Worm (Caenorhabditis elegans) whole organism, L1 larva: ENCODE results near the gene ZK1307.3.

ENCODE experiments used
- F16B12.6 ChIP-seq: fragments of 150-350 bp; optimal IDR thresholded peaks from 2 replicates; lab custom pipeline; 2014; ENCODE audit warnings: missing biosample characterization, missing genetic modification characterization
- Y116A8C.19 ChIP-seq: sonication (generic microtip); optimal IDR thresholded peaks from 2 replicates; lab custom pipeline; 2016; ENCODE audit warnings: missing compliant biosample characterization, missing genetic modification characterization, borderline replicate concordance
- aha-1 ChIP-seq: fragments of 150-350 bp; optimal IDR thresholded peaks from 2 replicates; lab custom pipeline; 2014; ENCODE audit warnings: missing biosample characterization, missing genetic modification characterization
- alr-1 ChIP-seq: fragments of 200-800 bp; sonication (Bioruptor generic); optimal IDR thresholded peaks from 2 replicates; lab custom pipeline; 2018; ENCODE audit warnings: borderline replicate concordance, mild to moderate bottlenecking, missing genetic modification characterization, missing compliant biosample characterization
- ama-1 ChIP-seq: fragments of 150-350 bp; optimal IDR thresholded peaks from 2 replicates; lab custom pipeline; 2014
- blmp-1 ChIP-seq: fragments of 150-350 bp; optimal IDR thresholded peaks from 2 replicates; lab custom pipeline; 2014; ENCODE audit warnings: missing biosample characterization, missing genetic modification characterization
- ceh-63 ChIP-seq: fragments of 200-800 bp; sonication (Bioruptor generic); optimal IDR thresholded peaks from 2 replicates; lab custom pipeline; 2018; ENCODE audit warnings: mild to moderate bottlenecking, missing genetic modification characterization, missing compliant biosample characterization
- ceh-88 ChIP-seq: fragments of 200-800 bp; sonication (Bioruptor generic); IDR thresholded peaks from 2 replicates; pipeline ENCODE4 v1.3.6; 2022; ENCODE audit warnings: missing genetic modification characterization, missing compliant biosample characterization
- ceh-90 ChIP-seq: sonication (generic microtip); optimal IDR thresholded peaks from 2 replicates; lab custom pipeline; 2016; ENCODE audit warnings: missing genetic modification characterization, missing compliant biosample characterization
- ces-1 ChIP-seq: fragments of 150-350 bp; optimal IDR thresholded peaks from 2 replicates; lab custom pipeline; 2014; ENCODE audit warnings: missing biosample characterization, missing genetic modification reagents, missing genetic modification characterization
- dsc-1 ChIP-seq: sonication (generic microtip); optimal IDR thresholded peaks from 2 replicates; lab custom pipeline; 2016; ENCODE audit warnings: mild to moderate bottlenecking, missing genetic modification characterization, missing compliant biosample characterization
- efl-1 ChIP-seq, 4 experiments: fragments of 150-350 bp; optimal IDR thresholded peaks in 3 of 4; peaks in 1 of 4; 1 replicate in 1 of 4; 2 replicates in 3 of 4; lab custom pipeline; 2014; ENCODE audit warnings: missing biosample characterization in 2 of 4, missing genetic modification characterization in 2 of 4, missing genetic modification reagents in 2 of 4
- efl-3 ChIP-seq: fragments of 200-800 bp; sonication (Bioruptor generic); optimal IDR thresholded peaks from 2 replicates; lab custom pipeline; 2018; ENCODE audit warnings: mild to moderate bottlenecking, missing genetic modification characterization, missing compliant biosample characterization
- egl-13 ChIP-seq: sonication (generic microtip); optimal IDR thresholded peaks from 2 replicates; lab custom pipeline; 2016; ENCODE audit warnings: missing genotype, missing genetic modification reagents, missing genetic modification characterization, missing compliant biosample characterization
- elt-3 ChIP-seq, 6 experiments: fragments of 150-350 bp in 1 of 6; sonication (generic microtip); optimal IDR thresholded peaks; 2 replicates each; lab custom pipeline; 2017 to 2018; ENCODE audit warnings: missing biosample characterization in 6 of 6, missing genetic modification characterization in 6 of 6, inconsistent platforms in 1 of 6
- ets-5 ChIP-seq: fragments of 200-800 bp; sonication (Bioruptor generic); IDR thresholded peaks from 2 replicates; pipeline ENCODE4 v1.3.6; 2022; ENCODE audit warnings: missing genetic modification characterization, missing compliant biosample characterization
- fkh-10 ChIP-seq: sonication (generic microtip); optimal IDR thresholded peaks from 2 replicates; lab custom pipeline; 2017; ENCODE audit warnings: missing biosample characterization, missing genetic modification reagents, missing genetic modification characterization
- fkh-4 ChIP-seq: sonication (generic microtip); optimal IDR thresholded peaks from 2 replicates; lab custom pipeline; 2016; ENCODE audit warnings: missing compliant biosample characterization, missing genetic modification characterization, borderline replicate concordance
- fkh-8 ChIP-seq: sonication (generic microtip); optimal IDR thresholded peaks from 2 replicates; lab custom pipeline; 2016; ENCODE audit warnings: mild to moderate bottlenecking, missing genetic modification characterization, missing compliant biosample characterization
- fos-1 ChIP-seq: fragments of 150-350 bp; optimal IDR thresholded peaks from 2 replicates; lab custom pipeline; 2014; ENCODE audit warnings: missing biosample characterization, missing genetic modification characterization
- hlh-17 ChIP-seq: fragments of 200-800 bp; sonication (Bioruptor generic); optimal IDR thresholded peaks from 2 replicates; lab custom pipeline; 2018; ENCODE audit warnings: missing genetic modification characterization, mild to moderate bottlenecking, missing compliant biosample characterization, moderate library complexity, borderline replicate concordance
- isw-1 ChIP-seq: fragments of 200-800 bp; sonication (Bioruptor generic); IDR thresholded peaks from 2 replicates; pipeline ENCODE4 v1.3.6; 2022; ENCODE audit warnings: missing genetic modification characterization, missing compliant biosample characterization
- lin-13 ChIP-seq: fragments of 150-350 bp; optimal IDR thresholded peaks from 2 replicates; lab custom pipeline; 2014; ENCODE audit warnings: missing biosample characterization, missing genetic modification reagents, missing genetic modification characterization
- lin-15B ChIP-seq: fragments of 150-350 bp; sonication (generic microtip); optimal IDR thresholded peaks from 3 replicates; lab custom pipeline; 2014; ENCODE audit warnings: missing biosample characterization, missing genetic modification characterization
- lin-35 ChIP-seq, 2 experiments: fragments of 150-350 bp; optimal IDR thresholded peaks; 2 replicates each; lab custom pipeline; 2014; ENCODE audit warnings: missing biosample characterization in 2 of 2, missing genetic modification characterization in 2 of 2, missing genetic modification reagents in 2 of 2
- lsy-2 ChIP-seq, 2 experiments: fragments of 150-350 bp; optimal IDR thresholded peaks; 2 replicates each; lab custom pipeline; 2014; ENCODE audit warnings: missing biosample characterization in 2 of 2, missing genetic modification characterization in 2 of 2
- mdl-1 ChIP-seq, 2 experiments: fragments of 150-350 bp; optimal IDR thresholded peaks; 2 replicates each; lab custom pipeline; 2014 to 2017; ENCODE audit warnings: missing biosample characterization in 2 of 2, missing genetic modification characterization in 2 of 2, inconsistent platforms in 1 of 2
- nhr-11 ChIP-seq: fragments of 150-350 bp; optimal IDR thresholded peaks from 2 replicates; lab custom pipeline; 2014; ENCODE audit warnings: missing biosample characterization, missing genetic modification characterization
- nhr-19 ChIP-seq: fragments of 200-800 bp; sonication (Bioruptor generic); conservative IDR thresholded peaks from 2 replicates; pipeline ENCODE4 v1.3.6; 2022; ENCODE audit warnings: missing genetic modification characterization, missing compliant biosample characterization
- nhr-237 ChIP-seq: fragments of 150-350 bp; optimal IDR thresholded peaks from 2 replicates; lab custom pipeline; 2014; ENCODE audit warnings: missing biosample characterization, missing genetic modification characterization
- nhr-28 ChIP-seq: fragments of 150-350 bp; optimal IDR thresholded peaks from 2 replicates; lab custom pipeline; 2014; ENCODE audit warnings: missing biosample characterization, missing genetic modification characterization
- nhr-47 ChIP-seq: sonication (generic microtip); optimal IDR thresholded peaks from 2 replicates; lab custom pipeline; 2016; ENCODE audit warnings: mild to moderate bottlenecking, missing genetic modification characterization, moderate library complexity, missing compliant biosample characterization
- nhr-71 ChIP-seq: sonication (generic microtip); optimal IDR thresholded peaks from 2 replicates; lab custom pipeline; 2016; ENCODE audit warnings: mild to moderate bottlenecking, missing genetic modification characterization, moderate library complexity, missing compliant biosample characterization
- nhr-77 ChIP-seq: fragments of 150-350 bp; optimal IDR thresholded peaks from 2 replicates; lab custom pipeline; 2014; ENCODE audit warnings: missing biosample characterization, missing genetic modification characterization
- nhr-84 ChIP-seq: sonication (generic microtip); optimal IDR thresholded peaks from 2 replicates; lab custom pipeline; 2017; ENCODE audit warnings: missing biosample characterization, missing genetic modification characterization
- pag-3 ChIP-seq: sonication (generic microtip); optimal IDR thresholded peaks from 2 replicates; lab custom pipeline; 2017; ENCODE audit warnings: missing genetic modification characterization, mild to moderate bottlenecking, missing compliant biosample characterization, antibody characterized with exemption, borderline replicate concordance; ENCODE audit not compliant: insufficient read depth
- pqm-1 ChIP-seq: sonication (generic microtip); optimal IDR thresholded peaks from 3 replicates; lab custom pipeline; 2017; ENCODE audit warnings: missing biosample characterization, missing genetic modification characterization
- skn-1 ChIP-seq: fragments of 150-350 bp; optimal IDR thresholded peaks from 2 replicates; lab custom pipeline; 2014; ENCODE audit warnings: missing biosample characterization, missing genetic modification characterization
- snpc-4 ChIP-seq: fragments of 150-350 bp; optimal IDR thresholded peaks from 2 replicates; lab custom pipeline; 2014; ENCODE audit warnings: missing biosample characterization, missing genetic modification characterization
- snu-23 ChIP-seq: sonication (generic microtip); optimal IDR thresholded peaks from 2 replicates; lab custom pipeline; 2016; ENCODE audit warnings: missing genetic modification characterization, missing compliant biosample characterization
- sox-4 ChIP-seq: sonication (generic microtip); optimal IDR thresholded peaks from 2 replicates; lab custom pipeline; 2016; ENCODE audit warnings: missing genetic modification characterization, missing compliant biosample characterization
- sptf-1 ChIP-seq: fragments of 150-350 bp; optimal IDR thresholded peaks from 2 replicates; lab custom pipeline; 2014; ENCODE audit warnings: missing biosample characterization, missing genetic modification characterization
- swsn-7 ChIP-seq: sonication (generic microtip); optimal IDR thresholded peaks from 2 replicates; lab custom pipeline; 2016; ENCODE audit warnings: missing genetic modification characterization, missing compliant biosample characterization
- tbx-2 ChIP-seq: sonication (generic microtip); optimal IDR thresholded peaks from 2 replicates; lab custom pipeline; 2016; ENCODE audit warnings: missing genetic modification characterization, missing compliant biosample characterization
- tlp-1 ChIP-seq: fragments of 150-350 bp; optimal IDR thresholded peaks from 2 replicates; lab custom pipeline; 2014; ENCODE audit warnings: missing biosample characterization, missing genetic modification characterization
- unc-130 ChIP-seq: fragments of 150-350 bp; optimal IDR thresholded peaks from 2 replicates; lab custom pipeline; 2017; ENCODE audit warnings: missing biosample characterization, missing genetic modification characterization, inconsistent platforms
- unc-30 ChIP-seq: sonication (generic microtip); optimal IDR thresholded peaks from 2 replicates; lab custom pipeline; 2017; ENCODE audit warnings: missing biosample characterization, missing genetic modification characterization
- unc-86 ChIP-seq: sonication (generic microtip); optimal IDR thresholded peaks from 2 replicates; lab custom pipeline; 2016; ENCODE audit warnings: missing genetic modification characterization, missing compliant biosample characterization
- unc-98 ChIP-seq: fragments of 200-800 bp; sonication (Bioruptor generic); IDR thresholded peaks from 2 replicates; pipeline ENCODE4 v1.3.6; 2022; ENCODE audit warnings: missing genetic modification characterization, missing compliant biosample characterization
- vab-15 ChIP-seq: sonication (generic microtip); optimal IDR thresholded peaks from 2 replicates; lab custom pipeline; 2017; ENCODE audit warnings: missing genotype, mild to moderate bottlenecking, missing genetic modification characterization, missing compliant biosample characterization
- xbp-1 ChIP-seq: sonication (generic microtip); optimal IDR thresholded peaks from 2 replicates; lab custom pipeline; 2016; ENCODE audit warnings: missing genetic modification characterization, missing compliant biosample characterization
- zag-1 ChIP-seq: fragments of 150-350 bp; optimal IDR thresholded peaks from 2 replicates; lab custom pipeline; 2014; ENCODE audit warnings: missing biosample characterization, missing genetic modification characterization

Gene ZK1307.3

DNA sequence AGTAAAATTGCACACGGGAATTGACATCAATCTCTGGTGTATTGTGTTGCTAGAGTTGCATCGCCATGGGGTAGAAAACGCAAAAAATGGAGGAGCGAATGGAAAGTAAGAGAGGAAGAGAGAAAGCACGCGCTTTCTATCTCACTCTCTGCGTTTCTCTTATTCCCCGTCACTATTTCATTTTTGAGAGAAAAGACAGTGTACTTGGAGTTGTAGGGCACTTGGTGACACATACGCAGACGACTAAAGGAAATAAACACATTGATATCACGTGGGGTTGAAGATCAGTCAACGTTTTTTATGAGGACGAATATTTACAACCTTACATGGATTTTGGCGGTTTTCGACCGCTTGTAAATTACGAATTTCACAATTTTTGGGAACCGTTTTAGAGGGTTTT lies 49.4 kb downstream of the ZK1307.3 start (continued):
- TF ChIP-seq fkh-8 (tag; lab: Kevin White, UChicago) (peak; percentile 95), lin-35 (GFP tag; optimal IDR thresholded peaks at IDR 0.05; lab: Kevin White, UChicago) (peak; percentile 81 to 91), ceh-63 (GFP tag; lab: Kevin White, UChicago) (peak; percentile 29), snu-23 (GFP tag; lab: Kevin White, UChicago) (peak; percentile 99), blmp-1 (tag; lab: Kevin White, UChicago) (peak; percentile 99), sox-4 (tag; lab: Kevin White, UChicago) (peak; percentile 72), nhr-237 (peak; percentile 84), isw-1 (GFP tag; lab: Robert Waterston, UW) (peak; percentile 79), dsc-1 (tag; lab: Kevin White, UChicago) (peak; percentile 74), ama-1 (peak; percentile 75), fos-1 (tag; lab: Kevin White, UChicago) (peak; percentile 92), xbp-1 (tag; lab: Kevin White, UChicago) (peak; percentile 96), efl-3 (GFP tag; lab: Kevin White, UChicago) (no peak), ceh-88 (GFP tag; lab: Robert Waterston, UW) (peak; percentile 79), egl-13 (tag; lab: Kevin White, UChicago) (peak; percentile 66), lin-15B (tag; lab: Kevin White, UChicago) (peak; percentile 38), fkh-4 (tag; lab: Kevin White, UChicago) (no peak), lsy-2 (tag; optimal IDR thresholded peaks at IDR 0.05; lab: Kevin White, UChicago) (peak; percentile 90 to 96), ces-1 (no peak), efl-1 (optimal IDR thresholded peaks at IDR 0.05; lab: Kevin White, UChicago) (peak; percentile 84), efl-1 (GFP tag; optimal IDR thresholded peaks at IDR 0.05 in 1 of 2; lab: Kevin White, UChicago) (peak; percentile 64 to 97), mdl-1 (tag; optimal IDR thresholded peaks at IDR 0.05; lab: Kevin White, UChicago) (peak; percentile 95 to 100), zag-1 (tag; lab: Kevin White, UChicago) (peak; percentile 69), tlp-1 (tag; lab: Kevin White, UChicago) (no peak), elt-3 (tag; optimal IDR thresholded peaks at IDR 0.05; lab: Kevin White, UChicago) (peak in 5 of 6 experiments; percentile 40 to 99 (median 95)), unc-86 (tag; lab: Kevin White, UChicago) (peak; percentile 76), ets-5 (GFP tag; lab: Robert Waterston, UW) (no peak), snpc-4 (tag; lab: Kevin White, UChicago) (peak; percentile 74), unc-98 (GFP tag; lab: Robert Waterston, UW) (0 out of 2 replicates have a peak, but pooled peaks have one; percentile 43), sptf-1 (no peak), pqm-1 (tag; lab: Kevin White, UChicago) (no peak), nhr-84 (tag; lab: Kevin White, UChicago) (no peak), fkh-10 (GFP tag; lab: Kevin White, UChicago) (peak; percentile 69), unc-30 (peak; percentile 5), lin-13 (GFP tag; lab: Kevin White, UChicago) (peak; percentile 92), alr-1 (tag; lab: Kevin White, UChicago) (no peak), nhr-28 (tag; lab: Kevin White, UChicago) (peak; percentile 9), nhr-19 (GFP tag; lab: Robert Waterston, UW) (peak; percentile 99), skn-1 (tag; lab: Kevin White, UChicago) (peak; percentile 94), F16B12.6 (tag; lab: Kevin White, UChicago) (peak; percentile 51), ceh-90 (tag; lab: Kevin White, UChicago) (no peak), nhr-71 (tag; lab: Kevin White, UChicago) (peak; percentile 99), hlh-17 (GFP tag; lab: Kevin White, UChicago) (no peak), pag-3 (no peak), nhr-11 (peak; percentile 99), nhr-47 (tag; lab: Kevin White, UChicago) (peak; percentile 95), vab-15 (tag; lab: Kevin White, UChicago) (peak; percentile 40), unc-130 (tag; lab: Kevin White, UChicago) (peak; percentile 82), tbx-2 (tag; lab: Kevin White, UChicago) (peak; percentile 96), swsn-7 (tag; lab: Kevin White, UChicago) (peak; percentile 94), nhr-77 (peak; percentile 88), Y116A8C.19 (tag; lab: Kevin White, UChicago) (no peak), aha-1 (no peak)
